Fruit fly (Drosophila melanogaster): Measurements from ENCODE around the gene rhea.

dm6 chr3L:8525691-8526421, 18.9 kb upstream of the rhea start:
- TF ChIP-seq CG8478 (optimal IDR thresholded peaks at IDR 0.05), result no peak
- TF ChIP-seq EcR (GFP tag; optimal IDR thresholded peaks at IDR 0.05), result no peak
